Fruit fly (Drosophila melanogaster) whole organism, embryonic: ENCODE results near the gene Dnaaf4.

ENCODE experiments used
- Aef1 ChIP-seq: fragments of 200-800 bp; sonication (Bioruptor generic); IDR thresholded peaks from 3 replicates; pipeline ENCODE4 v1.3.6; 2022; ENCODE audit warnings: missing biosample characterization, missing genetic modification characterization
- Awh ChIP-seq: fragments of 200-800 bp; sonication (Bioruptor generic); IDR thresholded peaks from 2 replicates; pipeline ENCODE4, ENCODE4 v1.3.6; 2022; ENCODE audit warnings: missing biosample characterization, missing genetic modification characterization
- B-H2 ChIP-seq: fragments of 200-800 bp; sonication (Bioruptor generic); optimal IDR thresholded peaks from 2 replicates; lab custom pipeline; 2018; ENCODE audit warnings: missing biosample characterization, mild to moderate bottlenecking, missing genetic modification characterization
- CG10462 ChIP-seq: fragments of 200-800 bp; sonication (Bioruptor generic); optimal IDR thresholded peaks from 2 replicates; lab custom pipeline; 2016; ENCODE audit warnings: missing biosample characterization, missing genetic modification characterization
- CG11093 ChIP-seq: fragments of 200-800 bp; sonication (Bioruptor generic); IDR thresholded peaks from 3 replicates; pipeline ENCODE4 v1.3.6; 2022; ENCODE audit warnings: missing biosample characterization, missing genetic modification characterization
- CG12942 ChIP-seq: fragments of 200-800 bp; sonication (Bioruptor generic); optimal IDR thresholded peaks from 3 replicates; lab custom pipeline; 2016; ENCODE audit warnings: missing biosample characterization, missing genetic modification characterization
- CG13894 ChIP-seq: fragments of 200-800 bp; sonication (Bioruptor generic); optimal IDR thresholded peaks from 3 replicates; lab custom pipeline; 2018; ENCODE audit warnings: missing biosample characterization, mild to moderate bottlenecking, missing genetic modification characterization, moderate library complexity
- CG14710 ChIP-seq: fragments of 200-800 bp; sonication (Bioruptor generic); optimal IDR thresholded peaks from 3 replicates; lab custom pipeline; 2019; ENCODE audit warnings: missing biosample characterization, mild to moderate bottlenecking, missing genetic modification characterization, moderate library complexity
- CG17186 ChIP-seq: fragments of 200-800 bp; sonication (Bioruptor generic); optimal IDR thresholded peaks from 3 replicates; lab custom pipeline; 2017; ENCODE audit warnings: missing biosample characterization, missing genetic modification reagents, missing genetic modification characterization
- CG17829 ChIP-seq: fragments of 200-800 bp; optimal IDR thresholded peaks from 2 replicates; lab custom pipeline; 2019; ENCODE audit warnings: missing biosample characterization, mild to moderate bottlenecking, missing genetic modification characterization, moderate library complexity
- CG1792 ChIP-seq: fragments of 200-800 bp; sonication (Bioruptor generic); optimal IDR thresholded peaks from 2 replicates; lab custom pipeline; 2016; ENCODE audit warnings: missing biosample characterization, missing genetic modification characterization
- CG6272 ChIP-seq: fragments of 200-800 bp; sonication (Bioruptor generic); IDR thresholded peaks from 2 replicates; pipeline ENCODE4 v1.3.6; 2022; ENCODE audit warnings: missing biosample characterization, missing genetic modification characterization
- CG6813 ChIP-seq: fragments of 200-800 bp; sonication (Bioruptor generic); optimal IDR thresholded peaks from 2 replicates; lab custom pipeline; 2017; ENCODE audit warnings: missing biosample characterization, missing genetic modification characterization, mild to moderate bottlenecking, moderate library complexity, missing genetic modification reagents
- CG7928 ChIP-seq: fragments of 200-800 bp; sonication (Bioruptor generic); optimal IDR thresholded peaks from 2 replicates; lab custom pipeline; 2017; ENCODE audit warnings: missing biosample characterization, mild to moderate bottlenecking, missing genetic modification characterization
- CG7987 ChIP-seq: fragments of 200-800 bp; sonication (Bioruptor generic); optimal IDR thresholded peaks from 2 replicates; lab custom pipeline; 2018; ENCODE audit warnings: missing biosample characterization, mild to moderate bottlenecking, missing genetic modification characterization, moderate library complexity
- CG9609 ChIP-seq: fragments of 200-800 bp; sonication (Bioruptor generic); optimal IDR thresholded peaks from 3 replicates; lab custom pipeline; 2016; ENCODE audit warnings: missing biosample characterization, missing genetic modification characterization
- Camta ChIP-seq: fragments of 200-800 bp; sonication (Bioruptor generic); optimal IDR thresholded peaks from 2 replicates; lab custom pipeline; 2016; ENCODE audit warnings: missing biosample characterization, missing genetic modification characterization
- CoRest ChIP-seq: fragments of 200-800 bp; sonication (Bioruptor generic); optimal IDR thresholded peaks from 3 replicates; lab custom pipeline; 2018; ENCODE audit warnings: missing biosample characterization, mild to moderate bottlenecking, missing genetic modification characterization, moderate library complexity
- CrebB ChIP-seq: fragments of 200-800 bp; sonication (Bioruptor generic); optimal IDR thresholded peaks from 3 replicates; lab custom pipeline; 2018; ENCODE audit warnings: missing biosample characterization, mild to moderate bottlenecking, missing genetic modification characterization
- Deaf1 ChIP-seq: fragments of 200-800 bp; optimal IDR thresholded peaks from 3 replicates; lab custom pipeline; 2019; ENCODE audit warnings: missing biosample characterization, mild to moderate bottlenecking, missing genetic modification characterization, moderate library complexity
- Dref ChIP-seq: fragments of 200-800 bp; sonication (Bioruptor generic); IDR thresholded peaks from 2 replicates; pipeline ENCODE4 v1.3.6; 2022; ENCODE audit warnings: missing biosample characterization, missing genetic modification characterization
- HmgD ChIP-seq: fragments of 200-800 bp; sonication (Bioruptor generic); optimal IDR thresholded peaks from 3 replicates; lab custom pipeline; 2016; ENCODE audit warnings: missing biosample characterization, missing genetic modification characterization
- Hmx ChIP-seq: fragments of 200-800 bp; sonication (Bioruptor generic); optimal IDR thresholded peaks from 2 replicates; lab custom pipeline; 2016; ENCODE audit warnings: missing biosample characterization, missing genetic modification characterization
- Hsf ChIP-seq: fragments of 200-800 bp; sonication (Bioruptor generic); optimal IDR thresholded peaks from 3 replicates; lab custom pipeline; 2016; ENCODE audit warnings: missing biosample characterization, missing genetic modification characterization
- Meics ChIP-seq: fragments of 200-800 bp; sonication (Bioruptor generic); optimal IDR thresholded peaks from 2 replicates; lab custom pipeline; 2017; ENCODE audit warnings: missing biosample characterization, mild to moderate bottlenecking, missing genetic modification characterization
- Myb ChIP-seq: fragments of 200-800 bp; sonication (Bioruptor generic); optimal IDR thresholded peaks from 2 replicates; lab custom pipeline; 2016; ENCODE audit warnings: missing biosample characterization, missing genetic modification characterization
- Oaz ChIP-seq: fragments of 200-800 bp; sonication (Bioruptor generic); IDR thresholded peaks from 2 replicates; pipeline ENCODE4 v1.3.6; 2022; ENCODE audit warnings: missing biosample characterization, missing genetic modification characterization
- Optix ChIP-seq: fragments of 200-800 bp; sonication (Bioruptor generic); IDR thresholded peaks from 3 replicates; pipeline ENCODE4 v1.3.6; 2022; ENCODE audit warnings: missing biosample characterization, missing genetic modification characterization
- PHDP ChIP-seq: fragments of 200-800 bp; sonication (Bioruptor generic); optimal IDR thresholded peaks from 3 replicates; lab custom pipeline; 2018; ENCODE audit warnings: missing biosample characterization, mild to moderate bottlenecking, missing genetic modification characterization, moderate library complexity
- Poxn ChIP-seq: fragments of 200-800 bp; sonication (Bioruptor generic); IDR thresholded peaks from 2 replicates; pipeline ENCODE4 v1.3.6; 2022; ENCODE audit warnings: missing biosample characterization, missing genetic modification characterization
- Six4 ChIP-seq: fragments of 200-800 bp; sonication (Bioruptor generic); optimal IDR thresholded peaks from 2 replicates; lab custom pipeline; 2016; ENCODE audit warnings: missing biosample characterization, missing genetic modification characterization
- al ChIP-seq: fragments of 200-800 bp; sonication (Bioruptor generic); IDR thresholded peaks from 2 replicates; pipeline ENCODE4 v1.3.6; 2022; ENCODE audit warnings: missing biosample characterization, missing genetic modification characterization
- amos ChIP-seq: fragments of 200-800 bp; sonication (Bioruptor generic); IDR thresholded peaks from 2 replicates; pipeline ENCODE4 v1.3.6; 2022; ENCODE audit warnings: missing biosample characterization, missing genetic modification characterization; ENCODE audit not compliant: partially characterized antibody
- cad ChIP-seq: fragments of >200 bp; optimal IDR thresholded peaks from 2 replicates; lab custom pipeline; 2017; ENCODE audit warnings: missing biosample characterization, missing genetic modification characterization
- cas ChIP-seq: fragments of 200-800 bp; sonication (Bioruptor generic); IDR thresholded peaks from 2 replicates; pipeline ENCODE4 v1.3.6; 2022; ENCODE audit warnings: missing biosample characterization, missing genetic modification characterization
- crc ChIP-seq: fragments of 200-800 bp; sonication (Bioruptor generic); optimal IDR thresholded peaks from 2 replicates; lab custom pipeline; 2016; ENCODE audit warnings: missing biosample characterization, missing genetic modification characterization
- dati ChIP-seq: fragments of 200-800 bp; sonication (Bioruptor generic); IDR thresholded peaks from 2 replicates; pipeline ENCODE4 v1.3.6; 2022; ENCODE audit warnings: missing biosample characterization, missing genetic modification characterization
- eyg ChIP-seq: fragments of 200-800 bp; sonication (Bioruptor generic); optimal IDR thresholded peaks from 3 replicates; lab custom pipeline; 2016; ENCODE audit warnings: missing biosample characterization, missing genetic modification characterization
- fd64A ChIP-seq: fragments of 200-800 bp; sonication (Bioruptor generic); optimal IDR thresholded peaks from 3 replicates; lab custom pipeline; 2018; ENCODE audit warnings: missing biosample characterization, mild to moderate bottlenecking, missing genetic modification characterization
- fd96Cb ChIP-seq: fragments of 200-800 bp; sonication (Bioruptor generic); optimal IDR thresholded peaks from 2 replicates; lab custom pipeline; 2018; ENCODE audit warnings: missing biosample characterization, mild to moderate bottlenecking, missing genetic modification characterization, moderate library complexity
- gro ChIP-seq: fragments of 200-800 bp; sonication (Bioruptor generic); optimal IDR thresholded peaks from 2 replicates; lab custom pipeline; 2016; ENCODE audit warnings: missing biosample characterization, missing genetic modification characterization
- her ChIP-seq: fragments of 200-800 bp; sonication (Bioruptor generic); optimal IDR thresholded peaks from 2 replicates; lab custom pipeline; 2016; ENCODE audit warnings: missing biosample characterization, missing genetic modification characterization
- hkb ChIP-seq, 2 experiments: fragments of 200-800 bp in 1 of 2; fragments of >200 bp in 1 of 2; sonication (Bioruptor generic) in 1 of 2; IDR thresholded peaks in 1 of 2; optimal IDR thresholded peaks in 1 of 2; 2 replicates each; pipeline versions ENCODE4 v1.3.6 to Lab custom; 2017 to 2022; ENCODE audit warnings: missing biosample characterization in 1 of 2, missing genetic modification characterization in 1 of 2
- jing ChIP-seq: fragments of 200-800 bp; sonication (Bioruptor generic); optimal IDR thresholded peaks from 2 replicates; lab custom pipeline; 2018; ENCODE audit warnings: missing biosample characterization, mild to moderate bottlenecking, missing genetic modification characterization
- kni ChIP-seq: fragments of 200-800 bp; sonication (Bioruptor generic); optimal IDR thresholded peaks from 3 replicates; lab custom pipeline; 2017; ENCODE audit warnings: mild to moderate bottlenecking, missing biosample characterization, missing genetic modification reagents, missing genetic modification characterization
- maf-S ChIP-seq: fragments of 200-800 bp; sonication (Bioruptor generic); optimal IDR thresholded peaks from 2 replicates; lab custom pipeline; 2016; ENCODE audit warnings: missing biosample characterization, missing genetic modification characterization
- pan ChIP-seq, 4 experiments: fragments of >200 bp in 3 of 4; fragments of 200-800 bp in 1 of 4; sonication (Bioruptor generic) in 1 of 4; optimal IDR thresholded peaks in 3 of 4; IDR thresholded peaks in 1 of 4; 2 replicates each; pipeline versions ENCODE4 v1.3.6 to Lab custom; 2017 to 2022; ENCODE audit warnings: missing biosample characterization in 2 of 4, missing genetic modification characterization in 2 of 4, mixed read lengths in 1 of 4
- pfk ChIP-seq: fragments of 200-800 bp; sonication (Bioruptor generic); optimal IDR thresholded peaks from 2 replicates; lab custom pipeline; 2018; ENCODE audit warnings: missing biosample characterization, mild to moderate bottlenecking, missing genetic modification characterization, moderate library complexity
- psq ChIP-seq: fragments of 200-800 bp; sonication (Bioruptor generic); optimal IDR thresholded peaks from 2 replicates; lab custom pipeline; 2017; ENCODE audit warnings: missing biosample characterization, missing genetic modification characterization
- tio ChIP-seq: fragments of 200-800 bp; sonication (Bioruptor generic); optimal IDR thresholded peaks from 2 replicates; lab custom pipeline; 2017; ENCODE audit warnings: missing biosample characterization, missing genetic modification characterization, inconsistent platforms

Dnaaf4 gene

DNA sequence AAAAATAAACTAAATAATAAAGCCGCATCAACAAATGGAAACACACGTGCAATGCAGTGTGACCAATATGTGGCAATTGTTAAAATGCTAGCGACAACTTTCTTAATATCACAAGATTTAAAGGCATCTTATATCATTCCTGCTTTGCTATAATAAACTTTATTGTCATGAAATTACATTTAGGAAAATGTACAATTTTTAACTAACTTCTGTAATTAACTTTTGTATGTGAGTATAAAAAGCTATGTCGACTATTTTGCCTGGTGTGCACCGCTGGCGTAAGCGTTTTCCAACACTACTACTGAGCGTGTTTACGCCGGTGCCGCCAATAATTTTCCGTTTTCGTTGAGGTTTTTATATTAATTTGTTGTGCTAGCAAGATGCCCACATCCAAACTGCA is 2.0 kb upstream of the Dnaaf4 start, which contains the start of the genes Csl4 and Nup160 (continued):
- TF ChIP-seq tio (GFP tag; lab: Kevin White, UChicago) (no peak), CG6813 (GFP tag; lab: Kevin White, UChicago) (no peak), Hsf (GFP tag; lab: Kevin White, UChicago) (peak; percentile 83), CG9609 (GFP tag; lab: Kevin White, UChicago) (peak; percentile 85), Aef1 (peak; percentile 60; the same call in 1 of the 3 replicates), crc (peak; percentile 57), CG7987 (GFP tag; lab: Kevin White, UChicago) (peak; percentile 52), CG17829 (tag; lab: Kevin White, UChicago) (peak; percentile 64), fd64A (GFP tag; lab: Kevin White, UChicago) (no peak), Oaz (GFP tag; lab: Robert Waterston, UW) (peak; percentile 16; the same call in 1 of the 2 replicates), CrebB (tag; lab: Kevin White, UChicago) (peak; percentile 65), cas (GFP tag; lab: Robert Waterston, UW) (peak; percentile 33; the same call in 1 of the 2 replicates), CG17186 (GFP tag; lab: Kevin White, UChicago) (peak; percentile 69), PHDP (tag; lab: Kevin White, UChicago) (peak; percentile 75), B-H2 (GFP tag; lab: Kevin White, UChicago) (peak; percentile 76), Meics (GFP tag; lab: Kevin White, UChicago) (peak; percentile 61), Myb (GFP tag; lab: Kevin White, UChicago) (peak; percentile 71), amos (GFP tag; lab: Robert Waterston, UW) (no peak), Six4 (GFP tag; lab: Kevin White, UChicago) (peak; percentile 57), fd96Cb (tag; lab: Kevin White, UChicago) (peak; percentile 44), cad (GFP tag; lab: Kevin White, UChicago) (no peak), her (GFP tag; lab: Kevin White, UChicago) (peak; percentile 84), eyg (GFP tag; lab: Kevin White, UChicago) (peak; percentile 79), Awh (peak; percentile 55; the same call in 1 of the 2 replicates), pan (optimal IDR thresholded peaks at IDR 0.05; lab: Kevin White, UChicago) (no peak), pan (GFP tag; optimal IDR thresholded peaks at IDR 0.05 in 1 of 2, IDR thresholded peaks at IDR 0.05 in 1 of 2) (peak in 1 of 2 experiments; percentile 81), al (peak; percentile 69), Poxn (GFP tag; lab: Robert Waterston, UW) (no peak; the same call in 1 of the 2 replicates), Hmx (GFP tag; lab: Kevin White, UChicago) (peak; percentile 46), maf-S (GFP tag; lab: Kevin White, UChicago) (peak; percentile 83), CG10462 (GFP tag; lab: Kevin White, UChicago) (peak; percentile 58), CG7928 (peak; percentile 50), CG6272 (GFP tag; lab: Robert Waterston, UW) (peak; percentile 61; the same call in 1 of the 2 replicates), pfk (GFP tag; lab: Kevin White, UChicago) (no peak), HmgD (GFP tag; lab: Kevin White, UChicago) (peak; percentile 73), hkb (optimal IDR thresholded peaks at IDR 0.05; lab: Kevin White, UChicago) (no peak), hkb (GFP tag; IDR thresholded peaks at IDR 0.05; lab: Robert Waterston, UW) (peak; percentile 85), Deaf1 (tag; lab: Kevin White, UChicago) (no peak), kni (GFP tag; lab: Kevin White, UChicago) (no peak), CG12942 (GFP tag; lab: Kevin White, UChicago) (peak; percentile 69), psq (GFP tag; lab: Kevin White, UChicago) (peak; percentile 26), gro (GFP tag; lab: Kevin White, UChicago) (peak; percentile 92), CG11093 (GFP tag; lab: Robert Waterston, UW) (peak; percentile 52; the same call in 1 of the 3 replicates), Camta (GFP tag; lab: Kevin White, UChicago) (peak; percentile 68), CoRest (tag; lab: Kevin White, UChicago) (peak; percentile 77), jing (GFP tag; lab: Kevin White, UChicago) (peak; percentile 3), CG1792 (peak; percentile 77), dati (GFP tag; lab: Robert Waterston, UW) (no peak), Dref (peak; percentile 29; the same call in 1 of the 2 replicates), CG13894 (no peak), Optix (0 out of 3 replicates have a peak, but pooled peaks have one; percentile 37), CG14710 (peak; percentile 77)
